Worm (Caenorhabditis elegans) whole organism, late embryonic: ENCODE measurements around the gene rsks-1.

Experiments used
- F13H6.1 ChIP-seq: sonication (generic microtip); optimal IDR thresholded peaks from 2 replicates; lab custom pipeline; 2016; ENCODE audit warnings: missing genetic modification characterization, missing compliant biosample characterization
- ama-1 ChIP-seq: fragments of 150-350 bp; optimal IDR thresholded peaks from 2 replicates; lab custom pipeline; 2014
- ceh-34 ChIP-seq: sonication (generic microtip); optimal IDR thresholded peaks from 2 replicates; lab custom pipeline; 2016; ENCODE audit warnings: mild to moderate bottlenecking, missing genetic modification characterization, missing compliant biosample characterization
- elt-4 ChIP-seq: sonication (generic microtip); optimal IDR thresholded peaks from 2 replicates; lab custom pipeline; 2016; ENCODE audit warnings: missing genetic modification characterization, missing compliant biosample characterization
- pqm-1 ChIP-seq: sonication (generic microtip); optimal IDR thresholded peaks from 2 replicates; lab custom pipeline; 2016; ENCODE audit warnings: missing genetic modification characterization, missing compliant biosample characterization

DNA sequence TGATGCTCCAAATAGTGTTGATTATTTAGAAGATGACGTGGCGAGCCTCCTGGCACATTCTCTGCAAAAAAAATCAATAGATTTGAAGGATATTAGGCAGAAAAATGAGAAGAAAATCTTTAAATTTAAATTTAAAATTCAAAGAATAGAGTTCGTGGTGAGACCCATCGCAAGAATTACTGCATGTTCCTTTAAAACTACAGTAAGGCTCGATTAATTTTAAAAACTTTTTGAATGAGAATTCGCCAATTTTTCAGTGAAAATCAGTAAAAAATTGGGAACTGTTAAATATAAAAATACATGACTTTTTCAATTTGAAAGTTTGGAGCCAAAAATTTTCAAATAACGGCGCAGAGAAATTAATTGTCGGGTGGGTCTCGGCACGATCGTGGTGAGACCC, 49.8 kb upstream of the rsks-1 start, which contains the start of gene tra-1:
- no peak for TF ChIP-seq ama-1
- TF ChIP-seq ceh-34 (tag; lab: Kevin White, UChicago) = no peak
- no peak for TF ChIP-seq pqm-1 (tag; lab: Kevin White, UChicago)
- TF ChIP-seq elt-4 = no peak
- no peak for TF ChIP-seq F13H6.1
